Fruit fly (Drosophila melanogaster) whole organism, wandering third instar larva: Measurements from ENCODE around the gene pav.

Source experiments
- Abd-B ChIP-seq: fragments of >200 bp; optimal IDR thresholded peaks from 2 replicates; lab custom pipeline; 2017; ENCODE audit warnings: missing biosample characterization, missing genetic modification characterization
- CG32264 ChIP-seq: fragments of 200-800 bp; sonication (Bioruptor generic); optimal IDR thresholded peaks from 2 replicates; lab custom pipeline; 2016; ENCODE audit warnings: missing biosample characterization, missing genetic modification characterization
- CG9705 ChIP-seq: fragments of 200-800 bp; sonication (Bioruptor generic); optimal IDR thresholded peaks from 2 replicates; lab custom pipeline; 2018; ENCODE audit warnings: missing biosample characterization, mild to moderate bottlenecking, missing genetic modification characterization
- CrebA ChIP-seq: fragments of 200-800 bp; sonication (Bioruptor generic); optimal IDR thresholded peaks from 2 replicates; lab custom pipeline; 2016; ENCODE audit warnings: missing biosample characterization, mild to moderate bottlenecking, missing genetic modification characterization, borderline replicate concordance
- Dfd ChIP-seq: fragments of >200 bp; optimal IDR thresholded peaks from 2 replicates; lab custom pipeline; 2017; ENCODE audit warnings: missing biosample characterization, missing genetic modification characterization
- Dif ChIP-seq: fragments of 200-275, 200-300 bp; sonication (Bioruptor generic); optimal IDR thresholded peaks from 2 replicates; lab custom pipeline; 2018; ENCODE audit warnings: missing biosample characterization, missing genetic modification characterization; ENCODE audit not compliant: partially characterized antibody
- GATAd ChIP-seq: sonication (Bioruptor generic); optimal IDR thresholded peaks from 2 replicates; lab custom pipeline; 2016; ENCODE audit warnings: missing biosample characterization, missing genetic modification characterization
- HLH106 ChIP-seq: fragments of 200-800 bp; optimal IDR thresholded peaks from 3 replicates; lab custom pipeline; 2019; ENCODE audit warnings: missing biosample characterization, mild to moderate bottlenecking, missing genetic modification characterization, moderate library complexity
- Hnf4 ChIP-seq: fragments of 200-800 bp; sonication (Bioruptor generic); optimal IDR thresholded peaks from 2 replicates; lab custom pipeline; 2016; ENCODE audit warnings: missing biosample characterization, mild to moderate bottlenecking, missing genetic modification characterization
- Hr78 ChIP-seq: fragments of >200 bp; optimal IDR thresholded peaks from 2 replicates; lab custom pipeline; 2017; ENCODE audit warnings: missing biosample characterization, missing genetic modification characterization
- Hr83 ChIP-seq: fragments of 200-300 bp; sonication (Bioruptor generic); optimal IDR thresholded peaks from 2 replicates; lab custom pipeline; 2016; ENCODE audit warnings: missing biosample characterization, mild to moderate bottlenecking, missing genetic modification characterization, moderate library complexity; ENCODE audit not compliant: poor library complexity, severe bottlenecking
- Jra ChIP-seq: sonication (Bioruptor generic); optimal IDR thresholded peaks from 2 replicates; lab custom pipeline; 2016; ENCODE audit warnings: missing biosample characterization, missing genetic modification characterization
- Mio ChIP-seq: sonication (Bioruptor generic); optimal IDR thresholded peaks from 2 replicates; lab custom pipeline; 2016; ENCODE audit warnings: missing biosample characterization, missing genetic modification characterization
- Myc ChIP-seq: fragments of >200 bp; optimal IDR thresholded peaks from 2 replicates; lab custom pipeline; 2017
- N ChIP-seq: fragments of >200 bp; optimal IDR thresholded peaks from 2 replicates; lab custom pipeline; 2018; ENCODE audit warnings: missing biosample characterization, missing external identifiers, missing genetic modification characterization
- OdsH ChIP-seq: fragments of 200-800 bp; sonication (Bioruptor generic); optimal IDR thresholded peaks from 2 replicates; lab custom pipeline; 2016; ENCODE audit warnings: missing biosample characterization, mild to moderate bottlenecking, missing genetic modification characterization
- Rel ChIP-seq, 2 experiments: fragments of 200-800 bp; sonication (Bioruptor generic) in 1 of 2; optimal IDR thresholded peaks; 2 replicates in 1 of 2; 3 replicates in 1 of 2; lab custom pipeline; 2016 to 2019; ENCODE audit warnings: mild to moderate bottlenecking in 2 of 2, missing biosample characterization in 2 of 2, missing genetic modification characterization in 2 of 2, moderate library complexity in 1 of 2
- Sp1 ChIP-seq: fragments of 200-800 bp; sonication (Bioruptor generic); optimal IDR thresholded peaks from 3 replicates; lab custom pipeline; 2019; ENCODE audit warnings: missing biosample characterization, mild to moderate bottlenecking, missing genetic modification characterization, moderate library complexity
- Vsx2 ChIP-seq: fragments of 200-300, 225-300 bp; sonication (Bioruptor generic); optimal IDR thresholded peaks from 2 replicates; lab custom pipeline; 2018; ENCODE audit warnings: missing biosample characterization, missing genetic modification characterization; ENCODE audit not compliant: partially characterized antibody
- br ChIP-seq: fragments of 200-800 bp; sonication (Bioruptor generic); optimal IDR thresholded peaks from 2 replicates; lab custom pipeline; 2016; ENCODE audit warnings: missing biosample characterization, missing genetic modification characterization
- brk ChIP-seq: fragments of 200-800 bp; sonication (Bioruptor generic); optimal IDR thresholded peaks from 2 replicates; lab custom pipeline; 2016; ENCODE audit warnings: missing biosample characterization, mild to moderate bottlenecking, missing genetic modification characterization
- dl ChIP-seq, 2 experiments: fragments of 175-275, 200-275 bp in 1 of 2; fragments of 200-275 bp in 1 of 2; sonication (Bioruptor generic); optimal IDR thresholded peaks; lab custom pipeline; 2018; ENCODE audit warnings: mild to moderate bottlenecking in 2 of 2, missing biosample characterization in 2 of 2, missing genetic modification characterization in 2 of 2, moderate library complexity in 2 of 2; ENCODE audit not compliant: partially characterized antibody in 2 of 2, insufficient read depth in 1 of 2
- dmrt93B ChIP-seq: fragments of 200-800 bp; sonication (Bioruptor generic); optimal IDR thresholded peaks from 2 replicates; lab custom pipeline; 2018; ENCODE audit warnings: missing biosample characterization, mild to moderate bottlenecking, missing genetic modification characterization
- dsf ChIP-seq: sonication (Bioruptor generic); optimal IDR thresholded peaks from 2 replicates; lab custom pipeline; 2016; ENCODE audit warnings: missing biosample characterization, missing genetic modification characterization, borderline replicate concordance
- ey ChIP-seq: fragments of 200-800 bp; sonication (Bioruptor generic); optimal IDR thresholded peaks from 2 replicates; lab custom pipeline; 2016; ENCODE audit warnings: missing biosample characterization, missing genetic modification characterization
- foxo ChIP-seq, 2 experiments: fragments of 200-800 bp; sonication (Bioruptor generic); optimal IDR thresholded peaks; 2 replicates in 1 of 2; 3 replicates in 1 of 2; lab custom pipeline; 2016 to 2017; ENCODE audit warnings: missing biosample characterization in 2 of 2, missing genetic modification characterization in 2 of 2
- fru ChIP-seq: fragments of 200-800 bp; sonication (Bioruptor generic); optimal IDR thresholded peaks from 3 replicates; lab custom pipeline; 2016; ENCODE audit warnings: missing biosample characterization, mild to moderate bottlenecking, missing genetic modification characterization
- h ChIP-seq: fragments of 200-800 bp; sonication (Bioruptor generic); optimal IDR thresholded peaks from 3 replicates; lab custom pipeline; 2016; ENCODE audit warnings: missing biosample characterization, mild to moderate bottlenecking, missing genetic modification characterization
- jim ChIP-seq: fragments of 175-275, 200-325 bp; sonication (Bioruptor generic); optimal IDR thresholded peaks from 2 replicates; lab custom pipeline; 2016; ENCODE audit warnings: missing biosample characterization, mild to moderate bottlenecking, missing genetic modification characterization
- lola ChIP-seq: fragments of >200 bp; optimal IDR thresholded peaks from 2 replicates; lab custom pipeline; 2017; ENCODE audit warnings: missing biosample characterization, missing genetic modification characterization
- pan ChIP-seq: fragments of >200 bp; optimal IDR thresholded peaks from 2 replicates; lab custom pipeline; 2017
- psq ChIP-seq: fragments of 200-800 bp; sonication (Bioruptor generic); optimal IDR thresholded peaks from 3 replicates; lab custom pipeline; 2017; ENCODE audit warnings: missing biosample characterization, mild to moderate bottlenecking, missing genetic modification characterization, moderate library complexity
- rgr ChIP-seq: fragments of 200-800 bp; sonication (Bioruptor generic); optimal IDR thresholded peaks from 3 replicates; lab custom pipeline; 2016; ENCODE audit warnings: missing biosample characterization, mild to moderate bottlenecking, missing genetic modification characterization
- sage ChIP-seq: fragments of 200-800 bp; sonication (Bioruptor generic); optimal IDR thresholded peaks from 2 replicates; lab custom pipeline; 2016; ENCODE audit warnings: missing biosample characterization, mild to moderate bottlenecking, missing genetic modification characterization
- sv ChIP-seq: fragments of 200-800 bp; sonication (Bioruptor generic); optimal IDR thresholded peaks from 3 replicates; lab custom pipeline; 2016; ENCODE audit warnings: missing biosample characterization, missing genetic modification characterization
- tai ChIP-seq: sonication (Bioruptor generic); optimal IDR thresholded peaks from 2 replicates; lab custom pipeline; 2016; ENCODE audit warnings: missing biosample characterization, missing genetic modification characterization
- usp ChIP-seq: fragments of >200 bp; optimal IDR thresholded peaks from 2 replicates; lab custom pipeline; 2017; ENCODE audit warnings: missing biosample characterization, missing genetic modification characterization
- woc ChIP-seq: sonication (Bioruptor generic); optimal IDR thresholded peaks from 2 replicates; lab custom pipeline; 2016; ENCODE audit warnings: missing biosample characterization, mild to moderate bottlenecking, missing genetic modification characterization

Gene pav

dm6 chr3L:4259102-4259558 is 16.6 kb downstream of the pav start, which contains the start of the genes CG15011 and CG1309:
Gene CG15011 (minus strand): TSS chr3L:4259152.
Gene CG1309 (plus strand): TSS chr3L:4259430.
- TF ChIP-seq dmrt93B (GFP tag; lab: Kevin White, UChicago) (peak; percentile 48), Hr83 (GFP tag; lab: Kevin White, UChicago) (peak; percentile 47), dl (GFP tag; optimal IDR thresholded peaks at IDR 0.05; lab: Kevin White, UChicago; ENCODE audit: insufficient read depth in 1 of 2, partially characterized antibody in 2 of 2) (no peak), ey (GFP tag; lab: Kevin White, UChicago) (peak; percentile 86), Rel (GFP tag; optimal IDR thresholded peaks at IDR 0.05; lab: Kevin White, UChicago) (no peak), Rel (tag; optimal IDR thresholded peaks at IDR 0.05; lab: Kevin White, UChicago) (peak; percentile 72), dsf (GFP tag; lab: Kevin White, UChicago) (peak; percentile 51), OdsH (GFP tag; lab: Kevin White, UChicago) (peak; percentile 82), Dfd (GFP tag; lab: Kevin White, UChicago) (no peak), GATAd (peak; percentile 88), Sp1 (GFP tag; lab: Kevin White, UChicago) (peak; percentile 86), Myc (lab: Kevin White, UChicago) (no peak), Dif (GFP tag; lab: Kevin White, UChicago) (no peak), jim (no peak), pan (lab: Kevin White, UChicago) (no peak), N (GFP tag; lab: Kevin White, UChicago) (no peak), usp (GFP tag; lab: Kevin White, UChicago) (no peak), fru (GFP tag; lab: Kevin White, UChicago) (peak; percentile 86), HLH106 (tag; lab: Kevin White, UChicago) (peak; percentile 89), Hnf4 (GFP tag; lab: Kevin White, UChicago) (peak; percentile 85), h (GFP tag; lab: Kevin White, UChicago) (peak; percentile 90), CG9705 (GFP tag; lab: Kevin White, UChicago) (peak; percentile 83), Vsx2 (GFP tag; lab: Kevin White, UChicago) (no peak), Abd-B (no peak), Jra (GFP tag; lab: Kevin White, UChicago) (peak; percentile 86), sv (GFP tag; lab: Kevin White, UChicago) (peak; percentile 74), foxo (GFP tag; optimal IDR thresholded peaks at IDR 0.05; lab: Kevin White, UChicago) (peak in 1 of 2 experiments; percentile 87), tai (no peak), br (GFP tag; lab: Kevin White, UChicago) (peak; percentile 83), rgr (GFP tag; lab: Kevin White, UChicago) (peak; percentile 88), woc (GFP tag; lab: Kevin White, UChicago) (peak; percentile 94), CG32264 (GFP tag; lab: Kevin White, UChicago) (peak; percentile 19), psq (GFP tag; lab: Kevin White, UChicago) (peak; percentile 72), brk (no peak), lola (GFP tag; lab: Kevin White, UChicago) (no peak), CrebA (GFP tag; lab: Kevin White, UChicago) (no peak), Mio (GFP tag; lab: Kevin White, UChicago) (no peak), sage (no peak), Hr78 (GFP tag; lab: Kevin White, UChicago) (no peak)

dm6 chr3L:4261177-4261576 is 18.6 kb downstream of the pav start:
- TF ChIP-seq N (GFP tag; lab: Kevin White, UChicago) (no peak), Hr83 (GFP tag; lab: Kevin White, UChicago) (no peak), pan (lab: Kevin White, UChicago) (no peak), Dif (GFP tag; lab: Kevin White, UChicago) (no peak), foxo (GFP tag; optimal IDR thresholded peaks at IDR 0.05; lab: Kevin White, UChicago) (no peak), tai (no peak), Rel (GFP tag; optimal IDR thresholded peaks at IDR 0.05; lab: Kevin White, UChicago) (no peak), Rel (tag; optimal IDR thresholded peaks at IDR 0.05; lab: Kevin White, UChicago) (no peak), rgr (GFP tag; lab: Kevin White, UChicago) (no peak), br (GFP tag; lab: Kevin White, UChicago) (no peak), lola (GFP tag; lab: Kevin White, UChicago) (no peak), Mio (GFP tag; lab: Kevin White, UChicago) (no peak), ey (GFP tag; lab: Kevin White, UChicago) (no peak), dl (GFP tag; optimal IDR thresholded peaks at IDR 0.05; lab: Kevin White, UChicago; ENCODE audit: insufficient read depth in 1 of 2, partially characterized antibody in 2 of 2) (no peak), h (GFP tag; lab: Kevin White, UChicago) (no peak), Vsx2 (GFP tag; lab: Kevin White, UChicago) (no peak), fru (GFP tag; lab: Kevin White, UChicago) (no peak), usp (GFP tag; lab: Kevin White, UChicago) (no peak)
